Worm (Caenorhabditis elegans) whole organism, early embryonic: ENCODE measurements around the gene C17H11.1.

Experiments used
- B0310.2 ChIP-seq: sonication (generic microtip); optimal IDR thresholded peaks from 2 replicates; lab custom pipeline; 2016; ENCODE audit warnings: mild to moderate bottlenecking, missing genetic modification characterization, missing compliant biosample characterization
- F13C5.2 ChIP-seq: sonication (generic microtip); optimal IDR thresholded peaks from 2 replicates; lab custom pipeline; 2017; ENCODE audit warnings: mild to moderate bottlenecking, missing genetic modification characterization, inconsistent platforms, missing compliant biosample characterization
- aly-1 ChIP-seq: sonication (generic microtip); optimal IDR thresholded peaks from 2 replicates; lab custom pipeline; 2016; ENCODE audit warnings: missing genetic modification characterization, missing compliant biosample characterization
- ama-1 ChIP-seq: fragments of 150-350 bp; optimal IDR thresholded peaks from 2 replicates; lab custom pipeline; 2014
- ceh-13 ChIP-seq: fragments of 200-800 bp; sonication (Bioruptor generic); optimal IDR thresholded peaks from 2 replicates; lab custom pipeline; 2018; ENCODE audit warnings: mild to moderate bottlenecking, missing genetic modification characterization, missing compliant biosample characterization
- ceh-36 ChIP-seq: sonication (generic microtip); optimal IDR thresholded peaks from 2 replicates; lab custom pipeline; 2016; ENCODE audit warnings: missing genetic modification characterization, inconsistent platforms, missing compliant biosample characterization
- ets-7 ChIP-seq: sonication (generic microtip); optimal IDR thresholded peaks from 2 replicates; lab custom pipeline; 2016; ENCODE audit warnings: missing genotype, missing genetic modification characterization, missing compliant biosample characterization
- flt-1 ChIP-seq: fragments of 200-800 bp; sonication (Bioruptor generic); IDR thresholded peaks from 2 replicates; pipeline ENCODE4 v1.3.6; 2022; ENCODE audit warnings: missing genetic modification characterization, missing compliant biosample characterization
- hmbx-1 ChIP-seq: sonication (generic microtip); optimal IDR thresholded peaks from 2 replicates; lab custom pipeline; 2016; ENCODE audit warnings: mild to moderate bottlenecking, missing genetic modification characterization, missing compliant biosample characterization
- hmg-4 ChIP-seq: fragments of 200-800 bp; sonication (Bioruptor generic); optimal IDR thresholded peaks from 2 replicates; lab custom pipeline; 2018; ENCODE audit warnings: mild to moderate bottlenecking, missing genetic modification characterization, missing compliant biosample characterization
- hnd-1 ChIP-seq: sonication (generic microtip); optimal IDR thresholded peaks from 2 replicates; lab custom pipeline; 2016; ENCODE audit warnings: missing genetic modification characterization, missing compliant biosample characterization
- pes-1 ChIP-seq: fragments of 200-800 bp; sonication (Bioruptor generic); IDR thresholded peaks from 2 replicates; pipeline ENCODE4 v1.3.6; 2022; ENCODE audit warnings: missing genetic modification reagents, missing genetic modification characterization, missing compliant biosample characterization
- scrt-1 ChIP-seq: fragments of 200-800 bp; sonication (Bioruptor generic); IDR thresholded peaks from 2 replicates; pipeline ENCODE4 v1.3.6; 2022; ENCODE audit warnings: missing genetic modification characterization, missing compliant biosample characterization
- sea-1 ChIP-seq: fragments of 200-800 bp; sonication (Bioruptor generic); conservative IDR thresholded peaks from 2 replicates; pipeline ENCODE4 v1.3.6; 2022; ENCODE audit warnings: missing genetic modification characterization, missing compliant biosample characterization
- tbx-11 ChIP-seq: fragments of 200-800 bp; sonication (Bioruptor generic); IDR thresholded peaks from 2 replicates; pipeline ENCODE4 v1.3.6; 2022; ENCODE audit warnings: missing genetic modification characterization, missing compliant biosample characterization
- tbx-37 ChIP-seq: fragments of 200-800 bp; sonication (Bioruptor generic); conservative IDR thresholded peaks from 2 replicates; pipeline ENCODE4 v1.3.6; 2022; ENCODE audit warnings: missing genetic modification reagents, missing genetic modification characterization, missing compliant biosample characterization
- tra-4 ChIP-seq: sonication (generic microtip); optimal IDR thresholded peaks from 2 replicates; lab custom pipeline; 2017; ENCODE audit warnings: missing genetic modification characterization, missing compliant biosample characterization

The C17H11.1 gene

ce11 chrX:8216957-8217356 lies 43.2 kb downstream of the C17H11.1 start:
- no peak for TF ChIP-seq scrt-1 (GFP tag; lab: Robert Waterston, UW)
- no peak for TF ChIP-seq pes-1 (GFP tag; lab: Robert Waterston, UW)
- no peak for TF ChIP-seq aly-1 (tag; lab: Kevin White, UChicago)
- TF ChIP-seq hmbx-1, result no peak
- no peak for TF ChIP-seq sea-1
- no peak for TF ChIP-seq ets-7 (tag; lab: Kevin White, UChicago)
- TF ChIP-seq flt-1 (GFP tag; lab: Robert Waterston, UW), result no peak
- no peak for TF ChIP-seq tbx-37 (GFP tag; lab: Robert Waterston, UW)
- no peak for TF ChIP-seq ama-1 (lab: Kevin White, UChicago)
- no peak for TF ChIP-seq hmg-4

ce11 chrX:8218653-8219052 lies 44.9 kb downstream of the C17H11.1 start, which contains the start of gene K02A6.4:
Gene K02A6.4, minus strand, starts transcription at chrX:8218753.
- TF ChIP-seq sea-1, result no peak
- TF ChIP-seq ceh-36 (tag; lab: Kevin White, UChicago), result no peak
- no peak for TF ChIP-seq hmg-4
- TF ChIP-seq ets-7 (tag; lab: Kevin White, UChicago), result no peak
- TF ChIP-seq flt-1 (GFP tag; lab: Robert Waterston, UW), result no peak
- TF ChIP-seq scrt-1 (GFP tag; lab: Robert Waterston, UW), result no peak
- TF ChIP-seq pes-1 (GFP tag; lab: Robert Waterston, UW), result no peak
- no peak for TF ChIP-seq tbx-37 (GFP tag; lab: Robert Waterston, UW)
- TF ChIP-seq ceh-13, result no peak
- TF ChIP-seq ama-1 (lab: Kevin White, UChicago), result no peak
- TF ChIP-seq hmbx-1, result no peak
- TF ChIP-seq tbx-11 (GFP tag; lab: Robert Waterston, UW), result no peak
- no peak for TF ChIP-seq B0310.2 (tag; lab: Kevin White, UChicago)
- no peak for TF ChIP-seq F13C5.2 (tag; lab: Kevin White, UChicago)

ce11 chrX:8219428-8219827 lies 45.7 kb downstream of the C17H11.1 start, which contains the start of gene K02A6.1:
Gene K02A6.1, plus strand, starts transcription at chrX:8219728.
- TF ChIP-seq hmg-4 (no peak), sea-1 (no peak), scrt-1 (GFP tag; lab: Robert Waterston, UW) (no peak), ama-1 (lab: Kevin White, UChicago) (no peak), tra-4 (tag; lab: Kevin White, UChicago) (no peak), ceh-36 (tag; lab: Kevin White, UChicago) (no peak), aly-1 (tag; lab: Kevin White, UChicago) (no peak), tbx-11 (GFP tag; lab: Robert Waterston, UW) (no peak), flt-1 (GFP tag; lab: Robert Waterston, UW) (no peak), ceh-13 (no peak), hnd-1 (tag; lab: Kevin White, UChicago) (no peak)

- no peak for TF ChIP-seq aly-1 (tag; lab: Kevin White, UChicago)
Observed at ce11 chrX:8224916-8225315, 51.2 kb downstream of the C17H11.1 start, which contains the start of gene K02A6.2. Gene K02A6.2, minus strand, starts transcription at chrX:8225016.

- TF ChIP-seq B0310.2 (tag; lab: Kevin White, UChicago) (no peak), aly-1 (tag; lab: Kevin White, UChicago) (no peak), hnd-1 (tag; lab: Kevin White, UChicago) (no peak), scrt-1 (GFP tag; lab: Robert Waterston, UW) (no peak), F13C5.2 (tag; lab: Kevin White, UChicago) (no peak)
Observed at ce11 chrX:8229221-8229620, 55.5 kb downstream of the C17H11.1 start.
